Fruit fly (Drosophila melanogaster): ENCODE measurements around the gene CG16984.

CG16984 gene

DNA sequence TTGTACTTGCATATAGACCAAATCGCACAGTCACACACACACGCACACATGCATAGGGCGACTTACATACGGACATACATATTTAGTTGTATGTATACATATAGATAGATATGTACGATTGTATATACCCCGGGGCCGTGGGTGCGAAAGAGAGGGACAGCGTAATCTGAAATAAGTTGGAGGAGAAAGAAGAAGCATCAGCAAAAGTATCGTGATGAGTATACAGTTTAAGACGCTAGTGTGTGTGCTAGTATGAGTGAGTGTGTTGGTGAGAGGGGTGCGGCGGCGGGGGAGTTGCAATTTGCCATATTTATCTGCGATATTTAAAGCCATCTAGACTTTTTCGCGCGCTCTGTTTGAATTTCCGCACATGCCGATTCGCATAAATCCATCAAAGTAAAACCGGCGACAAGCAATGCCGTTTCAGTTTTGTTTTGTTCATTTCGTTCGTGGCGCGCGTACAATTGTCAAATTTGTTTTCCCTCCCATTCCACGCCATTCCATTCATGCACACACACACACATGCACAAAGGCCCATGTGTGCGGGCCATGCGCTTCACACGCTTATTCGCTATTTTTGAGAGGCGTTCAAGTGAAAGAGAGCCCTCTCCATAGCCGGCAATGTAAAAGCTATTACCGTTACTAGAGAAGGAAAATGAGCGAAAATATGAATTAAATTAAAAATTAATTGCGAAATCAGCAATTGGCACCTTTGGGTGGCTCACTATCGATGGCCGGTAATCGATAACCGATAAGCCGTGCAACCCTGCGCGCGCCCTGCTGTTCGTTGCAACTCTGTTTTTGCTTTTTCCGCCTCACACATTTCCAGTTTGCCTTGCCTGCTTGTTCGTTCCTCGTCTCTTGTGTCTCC lies 39.6 kb downstream of the CG16984 start:
- no peak for TF ChIP-seq CG8478 (optimal IDR thresholded peaks at IDR 0.05)
- no peak for TF ChIP-seq CTCF (optimal IDR thresholded peaks at IDR 0.05)

DNA sequence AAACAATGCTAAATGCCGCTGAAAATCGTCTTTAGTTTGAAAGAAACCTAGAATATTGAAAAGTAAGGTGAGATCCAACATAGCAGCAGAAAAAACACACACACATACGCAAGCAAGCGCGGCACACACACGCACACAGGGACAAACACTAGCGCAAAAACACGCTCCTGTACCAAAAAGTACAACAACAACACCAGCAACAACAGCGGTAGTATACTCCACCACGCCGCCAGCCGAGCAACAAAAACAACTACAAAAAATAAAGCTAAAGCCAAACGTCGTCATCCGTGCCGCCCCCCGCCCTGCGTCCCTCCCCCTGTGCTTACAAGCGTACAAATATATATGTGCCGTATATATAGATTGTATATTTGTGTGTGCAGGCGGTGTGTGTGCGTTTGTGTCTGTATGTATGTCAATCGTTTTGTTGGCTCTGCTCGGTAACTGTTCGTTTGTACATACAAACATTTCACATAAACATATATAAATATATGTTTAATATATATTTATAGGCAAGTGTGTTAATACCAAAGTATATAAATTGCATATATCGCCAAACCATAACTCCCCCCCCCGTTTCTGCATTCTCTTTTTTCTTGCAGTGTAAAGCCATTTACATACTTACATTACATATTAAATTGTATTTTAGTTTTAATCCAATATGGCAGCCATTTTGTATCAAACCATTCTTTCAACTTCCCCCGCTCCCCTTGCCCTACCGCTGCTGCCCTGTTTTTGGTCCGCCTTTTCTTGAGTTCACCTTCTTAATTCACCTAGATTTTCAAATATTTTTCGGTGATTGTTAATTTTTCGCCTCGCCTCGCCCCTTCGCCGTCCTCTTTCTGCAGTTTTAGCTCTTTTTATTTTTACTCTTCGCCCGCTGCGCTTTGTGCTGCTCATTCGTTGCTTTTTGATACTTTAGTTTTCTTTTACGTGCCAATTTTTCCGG lies 40.7 kb downstream of the CG16984 start:
- TF ChIP-seq CTCF (optimal IDR thresholded peaks at IDR 0.05): no peak
- TF ChIP-seq CG8478 (optimal IDR thresholded peaks at IDR 0.05): no peak

DNA sequence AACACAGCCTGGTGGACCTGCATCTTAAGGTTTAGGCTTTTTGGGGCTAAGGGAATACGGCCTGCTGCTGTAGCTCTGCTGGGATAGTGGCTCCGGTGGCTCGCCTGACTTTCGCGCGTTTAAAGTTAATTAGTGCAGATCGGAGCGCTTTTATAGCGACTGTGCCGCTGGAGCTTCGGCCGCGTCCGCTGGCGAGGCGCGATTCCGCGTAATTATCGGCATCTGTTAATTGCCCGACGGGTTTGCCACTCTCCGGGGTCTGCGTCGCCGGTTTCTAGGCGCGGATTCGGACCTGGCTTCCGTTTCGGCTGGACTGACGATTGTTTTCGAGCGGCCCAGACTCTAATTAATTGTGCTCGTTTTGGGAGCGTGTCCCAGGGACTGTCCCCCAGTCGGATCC lies 47.7 kb downstream of the CG16984 start, which contains the start of gene CG14949:
CG14949 (minus strand) TSS at position 101 of the 400 bp plus-strand sequence.
- TF ChIP-seq CG8478 (optimal IDR thresholded peaks at IDR 0.05) (no peak), CTCF (optimal IDR thresholded peaks at IDR 0.05) (no peak)

DNA sequence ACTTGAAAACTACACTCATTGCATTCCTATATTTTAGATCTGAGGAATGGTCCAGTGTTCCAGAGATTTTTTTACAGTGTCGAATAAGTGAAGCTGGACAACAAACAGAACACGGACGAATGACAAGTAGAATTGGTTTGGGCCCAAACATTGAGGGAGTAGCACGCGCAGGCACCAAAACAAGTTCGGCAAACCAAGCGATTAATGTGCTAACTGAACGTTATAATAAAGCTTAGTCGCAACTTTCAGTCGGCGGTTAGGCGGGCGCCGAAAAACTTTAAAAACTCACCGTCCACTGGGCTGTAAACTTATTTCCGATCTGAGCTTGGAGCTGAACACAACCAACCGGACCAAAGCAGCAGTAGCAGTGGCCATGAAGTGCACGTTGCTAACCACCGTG lies 49.5 kb downstream of the CG16984 start, which contains the start of gene CG1143:
CG1143 (plus strand) TSS at position 301 of the 400 bp plus-strand sequence.
- no peak for TF ChIP-seq CG8478 (optimal IDR thresholded peaks at IDR 0.05)
